Fruit fly (Drosophila melanogaster) whole organism, embryonic: ENCODE data around the gene Fancd2.

Source experiments
- Abd-B ChIP-seq: fragments of 200-800 bp; sonication (Bioruptor generic); optimal IDR thresholded peaks from 2 replicates; lab custom pipeline; 2018; ENCODE audit warnings: missing biosample characterization, mild to moderate bottlenecking, missing genetic modification characterization, moderate library complexity
- Atf6 ChIP-seq: fragments of 200-800 bp; sonication (Bioruptor generic); IDR thresholded peaks from 2 replicates; pipeline ENCODE4 v1.3.6; 2022; ENCODE audit warnings: missing biosample characterization, missing genetic modification characterization
- CG1024 ChIP-seq: fragments of 200-800 bp; sonication (Bioruptor generic); IDR thresholded peaks from 2 replicates; pipeline ENCODE4 v1.3.6; 2022; ENCODE audit warnings: missing biosample characterization, missing genetic modification characterization
- CG11085 ChIP-seq: fragments of 200-800 bp; sonication (Bioruptor generic); IDR thresholded peaks from 2 replicates; pipeline ENCODE4 v1.3.6; 2022; ENCODE audit warnings: missing biosample characterization, missing genetic modification characterization
- CG12769 ChIP-seq: fragments of 200-800 bp; sonication (Bioruptor generic); optimal IDR thresholded peaks from 2 replicates; lab custom pipeline; 2019; ENCODE audit warnings: missing biosample characterization, mild to moderate bottlenecking, missing genetic modification characterization, moderate library complexity
- CG14014 ChIP-seq: fragments of 200-800 bp; sonication (Bioruptor generic); IDR thresholded peaks from 2 replicates; pipeline ENCODE4 v1.3.6; 2022; ENCODE audit warnings: missing biosample characterization, missing genetic modification characterization
- CG16813 ChIP-seq: fragments of 200-800 bp; sonication (Bioruptor generic); IDR thresholded peaks from 3 replicates; pipeline ENCODE4 v1.3.6; 2022; ENCODE audit warnings: missing biosample characterization, missing genetic modification characterization; ENCODE audit not compliant: partially characterized antibody
- CG18599 ChIP-seq: fragments of 200-800 bp; sonication (Bioruptor generic); optimal IDR thresholded peaks from 3 replicates; lab custom pipeline; 2017; ENCODE audit warnings: missing biosample characterization, missing genetic modification characterization, mild to moderate bottlenecking, moderate library complexity, missing genetic modification reagents
- CG2712 ChIP-seq: fragments of 200-800 bp; optimal IDR thresholded peaks from 3 replicates; lab custom pipeline; 2019; ENCODE audit warnings: missing biosample characterization, mild to moderate bottlenecking, missing genetic modification characterization, moderate library complexity
- CG6175 ChIP-seq: fragments of 200-800 bp; sonication (Bioruptor generic); IDR thresholded peaks from 3 replicates; pipeline ENCODE4 v1.3.6; 2022; ENCODE audit warnings: missing biosample characterization, missing genetic modification characterization
- CG6683 ChIP-seq: fragments of 200-800 bp; sonication (Bioruptor generic); optimal IDR thresholded peaks from 2 replicates; lab custom pipeline; 2017; ENCODE audit warnings: missing biosample characterization, mild to moderate bottlenecking, missing genetic modification characterization, missing genetic modification reagents
- CG9437 ChIP-seq: fragments of 200-800 bp; sonication (Bioruptor generic); optimal IDR thresholded peaks from 2 replicates; lab custom pipeline; 2018; ENCODE audit warnings: missing biosample characterization, mild to moderate bottlenecking, missing genetic modification characterization
- CG9932 ChIP-seq: fragments of 200-800 bp; sonication (Bioruptor generic); IDR thresholded peaks from 2 replicates; pipeline ENCODE4 v1.3.6; 2022; ENCODE audit warnings: missing biosample characterization, missing genetic modification characterization
- Chrac-16 ChIP-seq: fragments of 200-800 bp; sonication (Bioruptor generic); optimal IDR thresholded peaks from 3 replicates; lab custom pipeline; 2016; ENCODE audit warnings: missing biosample characterization, missing genetic modification characterization
- CrebB ChIP-seq: fragments of 200-800 bp; sonication (Bioruptor generic); optimal IDR thresholded peaks from 3 replicates; lab custom pipeline; 2018; ENCODE audit warnings: missing biosample characterization, mild to moderate bottlenecking, missing genetic modification characterization
- D19B ChIP-seq: fragments of 200-800 bp; sonication (Bioruptor generic); optimal IDR thresholded peaks from 2 replicates; lab custom pipeline; 2017; ENCODE audit warnings: missing biosample characterization, mild to moderate bottlenecking, missing genetic modification characterization
- Dbx ChIP-seq: fragments of 200-800 bp; sonication (Bioruptor generic); IDR thresholded peaks from 3 replicates; pipeline ENCODE4 v1.3.6; 2022; ENCODE audit warnings: missing biosample characterization, missing genetic modification characterization
- H2.0 ChIP-seq: fragments of 200-800 bp; sonication (Bioruptor generic); IDR thresholded peaks from 2 replicates; pipeline ENCODE4 v1.3.6; 2022; ENCODE audit warnings: missing biosample characterization, missing genetic modification characterization
- HLH3B ChIP-seq: fragments of 200-800 bp; sonication (Bioruptor generic); IDR thresholded peaks from 2 replicates; pipeline ENCODE4 v1.3.6; 2022; ENCODE audit warnings: missing biosample characterization, missing genetic modification characterization
- Hey ChIP-seq: fragments of 200-800 bp; sonication (Bioruptor generic); optimal IDR thresholded peaks from 3 replicates; lab custom pipeline; 2018; ENCODE audit warnings: missing biosample characterization, mild to moderate bottlenecking, missing genetic modification characterization
- MBD-R2 ChIP-seq: fragments of 200-800 bp; sonication (Bioruptor generic); IDR thresholded peaks from 2 replicates; pipeline ENCODE4 v1.3.6; 2022; ENCODE audit warnings: missing biosample characterization, missing genetic modification characterization
- Mad ChIP-seq: fragments of 200-800 bp; sonication (Bioruptor generic); optimal IDR thresholded peaks from 2 replicates; lab custom pipeline; 2016; ENCODE audit warnings: missing biosample characterization, missing genetic modification characterization
- Scr ChIP-seq: fragments of 200-800 bp; sonication (Bioruptor generic); IDR thresholded peaks from 2 replicates; pipeline ENCODE4 v1.3.6; 2022; ENCODE audit warnings: missing biosample characterization, missing genetic modification characterization; ENCODE audit not compliant: partially characterized antibody
- Side ChIP-seq: fragments of 200-800 bp; sonication (Bioruptor generic); optimal IDR thresholded peaks from 2 replicates; lab custom pipeline; 2016; ENCODE audit warnings: missing biosample characterization, missing genetic modification characterization
- Sox102F ChIP-seq: fragments of 200-800 bp; sonication (Bioruptor generic); optimal IDR thresholded peaks from 2 replicates; lab custom pipeline; 2018; ENCODE audit warnings: missing biosample characterization, mild to moderate bottlenecking, missing genetic modification characterization, moderate library complexity
- ac ChIP-seq: fragments of 200-800 bp; sonication (Bioruptor generic); optimal IDR thresholded peaks from 3 replicates; lab custom pipeline; 2017; ENCODE audit warnings: missing biosample characterization, mild to moderate bottlenecking, missing genetic modification characterization
- amos ChIP-seq: fragments of 200-800 bp; sonication (Bioruptor generic); IDR thresholded peaks from 2 replicates; pipeline ENCODE4 v1.3.6; 2022; ENCODE audit warnings: missing biosample characterization, missing genetic modification characterization; ENCODE audit not compliant: partially characterized antibody
- ase ChIP-seq: fragments of 200-800 bp; sonication (Bioruptor generic); IDR thresholded peaks from 3 replicates; pipeline ENCODE4 v1.3.6; 2022; ENCODE audit warnings: missing biosample characterization, missing genetic modification characterization
- az2 ChIP-seq: fragments of 200-800 bp; sonication (Bioruptor generic); optimal IDR thresholded peaks from 3 replicates; lab custom pipeline; 2016; ENCODE audit warnings: missing biosample characterization, missing genetic modification characterization
- bcd ChIP-seq: fragments of 200-800 bp; sonication (Bioruptor generic); optimal IDR thresholded peaks from 2 replicates; lab custom pipeline; 2017; ENCODE audit warnings: missing biosample characterization, mild to moderate bottlenecking, missing genetic modification characterization
- ci ChIP-seq: fragments of 200-800 bp; sonication (Bioruptor generic); IDR thresholded peaks from 3 replicates; pipeline ENCODE4 v1.3.6; 2022; ENCODE audit warnings: missing biosample characterization, missing genetic modification characterization
- dan ChIP-seq: fragments of 200-800 bp; sonication (Bioruptor generic); IDR thresholded peaks from 2 replicates; pipeline ENCODE4 v1.3.6; 2022; ENCODE audit warnings: missing biosample characterization, missing genetic modification characterization
- en ChIP-seq: fragments of 200-800 bp; sonication (Bioruptor generic); optimal IDR thresholded peaks from 2 replicates; lab custom pipeline; 2016; ENCODE audit warnings: missing biosample characterization, missing genetic modification characterization
- gcm ChIP-seq: fragments of 200-800 bp; sonication (Bioruptor generic); optimal IDR thresholded peaks from 2 replicates; lab custom pipeline; 2019; ENCODE audit warnings: missing biosample characterization, mild to moderate bottlenecking, missing genetic modification characterization, moderate library complexity
- grau ChIP-seq: fragments of 200-800 bp; optimal IDR thresholded peaks from 3 replicates; lab custom pipeline; 2019; ENCODE audit warnings: missing biosample characterization, mild to moderate bottlenecking, missing genetic modification characterization, moderate library complexity
- hbn ChIP-seq: fragments of 200-800 bp; sonication (Bioruptor generic); IDR thresholded peaks from 2 replicates; pipeline ENCODE4 v1.3.6; 2022; ENCODE audit warnings: missing biosample characterization, missing genetic modification characterization; ENCODE audit not compliant: partially characterized antibody
- lola ChIP-seq, 3 experiments: fragments of >200 bp in 2 of 3; fragments of 200-800 bp in 1 of 3; sonication (Bioruptor generic) in 1 of 3; optimal IDR thresholded peaks; 2 replicates each; lab custom pipeline; 2017 to 2019; ENCODE audit warnings: missing biosample characterization in 3 of 3, missing genetic modification characterization in 3 of 3, mild to moderate bottlenecking in 1 of 3, moderate library complexity in 1 of 3
- otp ChIP-seq: fragments of 200-800 bp; sonication (Bioruptor generic); IDR thresholded peaks from 3 replicates; pipeline ENCODE4, ENCODE4 v1.3.6; 2022; ENCODE audit warnings: missing biosample characterization, missing genetic modification characterization
- pfk ChIP-seq: fragments of 200-800 bp; sonication (Bioruptor generic); optimal IDR thresholded peaks from 2 replicates; lab custom pipeline; 2018; ENCODE audit warnings: missing biosample characterization, mild to moderate bottlenecking, missing genetic modification characterization, moderate library complexity
- schlank ChIP-seq: fragments of 200-800 bp; sonication (Bioruptor generic); optimal IDR thresholded peaks from 2 replicates; lab custom pipeline; 2018; ENCODE audit warnings: missing biosample characterization, mild to moderate bottlenecking, missing genetic modification characterization
- sens-2 ChIP-seq: fragments of 200-800 bp; sonication (Bioruptor generic); IDR thresholded peaks from 2 replicates; pipeline ENCODE4 v1.3.6; 2022; ENCODE audit warnings: missing biosample characterization, missing genetic modification characterization
- slbo ChIP-seq: fragments of 200-800 bp; sonication (Bioruptor generic); IDR thresholded peaks from 2 replicates; pipeline ENCODE4 v1.3.6; 2022; ENCODE audit warnings: missing biosample characterization, missing genetic modification characterization
- sug ChIP-seq: fragments of 200-800 bp; optimal IDR thresholded peaks from 2 replicates; lab custom pipeline; 2019; ENCODE audit warnings: missing biosample characterization, mild to moderate bottlenecking, missing genetic modification characterization, moderate library complexity
- trh ChIP-seq: fragments of 200-800 bp; sonication (Bioruptor generic); optimal IDR thresholded peaks from 2 replicates; lab custom pipeline; 2016; ENCODE audit warnings: missing biosample characterization, missing genetic modification characterization
- unpg ChIP-seq: fragments of 200-800 bp; sonication (Bioruptor generic); optimal IDR thresholded peaks from 3 replicates; lab custom pipeline; 2018; ENCODE audit warnings: missing biosample characterization, mild to moderate bottlenecking, missing genetic modification characterization, moderate library complexity
- vvl ChIP-seq: fragments of 200-800 bp; sonication (Bioruptor generic); IDR thresholded peaks from 2 replicates; pipeline ENCODE4 v1.3.6; 2022; ENCODE audit warnings: missing biosample characterization, missing genetic modification characterization
- zen2 ChIP-seq: fragments of 200-800 bp; sonication (Bioruptor generic); IDR thresholded peaks from 3 replicates; pipeline ENCODE4 v1.3.6; 2022; ENCODE audit warnings: missing biosample characterization, missing genetic modification characterization; ENCODE audit not compliant: partially characterized antibody
- zfh1 ChIP-seq: fragments of 200-800 bp; sonication (Bioruptor generic); IDR thresholded peaks from 3 replicates; pipeline ENCODE4 v1.3.6; 2022; ENCODE audit warnings: missing biosample characterization, missing genetic modification characterization

The Fancd2 gene

dm6 chr3R:20829416-20830131 lies 13.6 kb upstream of the Fancd2 start (continued):
- TF ChIP-seq ase (GFP tag; lab: Robert Waterston, UW) (no peak), HLH3B (GFP tag; lab: Robert Waterston, UW) (no peak), az2 (GFP tag; lab: Kevin White, UChicago) (peak; percentile 20), en (GFP tag; lab: Kevin White, UChicago) (no peak), vvl (GFP tag; lab: Robert Waterston, UW) (0 out of 2 replicates have a peak, but pooled peaks have one; percentile 28), CG16813 (no peak; the same call in 2 of the 3 replicates), CG2712 (tag; lab: Kevin White, UChicago) (peak; percentile 36), sens-2 (GFP tag; lab: Robert Waterston, UW) (no peak), zen2 (no peak), Mad (GFP tag; lab: Kevin White, UChicago) (no peak), Chrac-16 (GFP tag; lab: Kevin White, UChicago) (no peak), H2.0 (GFP tag; lab: Robert Waterston, UW) (no peak), CrebB (tag; lab: Kevin White, UChicago) (peak; percentile 17), CG6175 (GFP tag; lab: Robert Waterston, UW) (0 out of 3 replicates have a peak, but pooled peaks have one; percentile 41), otp (0 out of 3 replicates have a peak, but pooled peaks have one; percentile 9), ci (GFP tag; lab: Robert Waterston, UW) (peak; percentile 76; the same call in 2 of the 3 replicates), Sox102F (peak; percentile 8), trh (no peak), zfh1 (GFP tag; lab: Robert Waterston, UW) (0 out of 3 replicates have a peak, but pooled peaks have one; percentile 14), gcm (GFP tag; lab: Kevin White, UChicago) (no peak), unpg (no peak), sug (peak; percentile 77), hbn (GFP tag; lab: Robert Waterston, UW) (0 out of 2 replicates have a peak, but pooled peaks have one; percentile 37), grau (tag; lab: Kevin White, UChicago) (peak; percentile 28), ac (GFP tag; lab: Kevin White, UChicago) (no peak), CG9437 (GFP tag; lab: Kevin White, UChicago) (peak; percentile 62), MBD-R2 (GFP tag; lab: Robert Waterston, UW) (peak; percentile 17; the same call in 1 of the 2 replicates), Side (GFP tag; lab: Kevin White, UChicago) (no peak), D19B (peak; percentile 13), CG18599 (GFP tag; lab: Kevin White, UChicago) (peak; percentile 45), CG9932 (GFP tag; lab: Robert Waterston, UW) (peak; percentile 61), CG14014 (GFP tag; lab: Robert Waterston, UW) (0 out of 2 replicates have a peak, but pooled peaks have one; percentile 12), Hey (peak; percentile 46), pfk (GFP tag; lab: Kevin White, UChicago) (no peak), Dbx (GFP tag; lab: Robert Waterston, UW) (peak; percentile 13; the same call in 2 of the 3 replicates), dan (no peak), CG1024 (GFP tag; lab: Robert Waterston, UW) (no peak), Abd-B (GFP tag; lab: Kevin White, UChicago) (no peak), Scr (GFP tag; lab: Robert Waterston, UW) (no peak), lola (GFP tag; optimal IDR thresholded peaks at IDR 0.05; lab: Kevin White, UChicago) (peak in 1 of 3 experiments; percentile 50), CG6683 (GFP tag; lab: Kevin White, UChicago) (no peak), Atf6 (GFP tag; lab: Robert Waterston, UW) (peak; percentile 30; the same call in 1 of the 2 replicates), slbo (GFP tag; lab: Robert Waterston, UW) (peak; percentile 46), CG11085 (GFP tag; lab: Robert Waterston, UW) (no peak), bcd (peak; percentile 25), amos (GFP tag; lab: Robert Waterston, UW) (peak; percentile 24; the same call in 1 of the 2 replicates), CG12769 (tag; lab: Kevin White, UChicago) (peak; percentile 95), schlank (tag; lab: Kevin White, UChicago) (no peak)
